Worm (Caenorhabditis elegans): ENCODE results near the gene T06D4.2.

Gene T06D4.2

DNA sequence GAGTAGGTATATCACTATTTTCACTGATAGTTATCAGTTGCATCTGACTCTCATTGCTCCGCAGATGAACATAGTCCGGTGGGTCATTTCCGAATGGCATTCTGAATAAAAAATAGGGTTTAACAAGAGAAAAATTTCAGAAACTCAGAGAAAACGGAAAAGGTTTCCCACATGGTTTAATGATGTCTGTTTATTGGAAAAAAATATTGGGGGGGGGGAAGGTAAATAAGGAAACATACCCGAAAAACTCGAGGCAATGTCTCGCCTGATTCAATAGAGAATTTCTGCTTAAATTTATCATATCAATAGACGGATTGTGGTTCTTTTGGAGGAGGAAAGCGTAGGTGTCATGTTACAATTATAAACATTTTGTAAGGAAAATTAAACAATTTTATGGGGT, 39.7 kb upstream of the T06D4.2 start, which contains the start of gene nep-11:
TSS of gene nep-11 (minus strand) at position 101 of the 400 bp plus-strand sequence.
- TF ChIP-seq unc-86 (tag; optimal IDR thresholded peaks at IDR 0.05) (no peak), ama-1 (optimal IDR thresholded peaks at IDR 0.05) (no peak), nfya-1 (tag; optimal IDR thresholded peaks at IDR 0.05) (no peak), Y22D7AL.16 (tag; optimal IDR thresholded peaks at IDR 0.05) (no peak), fax-1 (tag; optimal IDR thresholded peaks at IDR 0.05) (no peak), elt-4 (tag; optimal IDR thresholded peaks at IDR 0.05) (no peak)

DNA sequence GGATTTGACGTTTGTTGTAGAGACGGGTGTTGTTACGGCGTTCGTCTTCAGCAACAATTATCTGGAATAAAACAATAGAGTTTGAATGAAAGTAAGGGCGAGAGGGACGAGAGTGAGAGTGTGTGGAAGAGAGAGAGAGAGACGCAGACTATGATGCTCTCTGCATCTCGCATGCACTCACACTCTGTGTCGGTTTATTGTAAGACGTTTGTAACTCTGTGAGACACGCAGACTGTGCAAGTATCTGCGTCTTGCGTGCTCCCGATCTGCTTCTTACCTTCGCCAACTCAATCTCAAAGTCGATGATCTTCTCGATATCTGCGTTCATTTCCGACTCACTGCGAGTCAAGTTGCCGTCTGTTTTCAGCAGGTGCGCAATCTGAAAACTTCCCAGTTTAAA, 37.2 kb upstream of the T06D4.2 start:
- TF ChIP-seq ceh-18 (tag; optimal IDR thresholded peaks at IDR 0.05) (no peak), gmeb-2 (tag; optimal IDR thresholded peaks at IDR 0.05) (no peak), zip-5 (tag; optimal IDR thresholded peaks at IDR 0.05) (no peak), unc-55 (GFP tag; optimal IDR thresholded peaks at IDR 0.05) (no peak), nfya-1 (tag; optimal IDR thresholded peaks at IDR 0.05) (no peak), Y22D7AL.16 (tag; optimal IDR thresholded peaks at IDR 0.05) (no peak), K09A11.1 (tag; optimal IDR thresholded peaks at IDR 0.05; ENCODE audit: insufficient read depth) (no peak), pax-1 (tag; optimal IDR thresholded peaks at IDR 0.05) (no peak), ttx-3 (tag; optimal IDR thresholded peaks at IDR 0.05) (no peak), rnt-1 (tag; optimal IDR thresholded peaks at IDR 0.05) (no peak), C38D4.7 (GFP tag; optimal IDR thresholded peaks at IDR 0.05) (no peak), C08G9.2 (tag; optimal IDR thresholded peaks at IDR 0.05) (no peak), pha-2 (tag; optimal IDR thresholded peaks at IDR 0.05) (no peak), fkh-6 (tag; optimal IDR thresholded peaks at IDR 0.05) (no peak), ref-2 (tag; optimal IDR thresholded peaks at IDR 0.05) (no peak), tbx-7 (tag; optimal IDR thresholded peaks at IDR 0.05) (no peak), syd-9 (tag; optimal IDR thresholded peaks at IDR 0.05) (no peak)

DNA sequence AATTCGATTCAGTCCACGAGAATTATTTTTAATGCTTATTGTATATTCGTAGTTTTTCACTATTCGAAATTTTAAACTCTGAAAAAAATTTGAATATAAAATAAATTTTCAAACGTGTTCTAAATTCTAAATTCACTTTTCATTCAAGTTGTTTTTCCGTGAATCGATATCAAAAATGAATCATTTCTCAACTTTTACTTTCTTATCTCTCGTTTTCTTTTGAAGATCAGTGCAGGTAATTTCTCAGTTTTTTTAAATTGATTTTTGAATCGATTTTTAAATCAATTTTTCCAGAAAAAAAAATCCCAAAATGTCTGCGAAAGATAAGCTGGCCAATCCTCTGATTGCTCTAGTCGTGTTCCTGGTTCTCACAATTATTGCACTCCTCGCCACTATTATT, 30.8 kb upstream of the T06D4.2 start, which contains the start of gene nep-6:
TSS of gene nep-6 (plus strand) at position 301 of the 400 bp plus-strand sequence.
- no peak for TF ChIP-seq ceh-24 (tag; optimal IDR thresholded peaks at IDR 0.05)
- no peak for TF ChIP-seq pros-1 (tag; optimal IDR thresholded peaks at IDR 0.05)
- no peak for TF ChIP-seq lin-11 (tag; optimal IDR thresholded peaks at IDR 0.05)
- TF ChIP-seq ceh-22 (tag; optimal IDR thresholded peaks at IDR 0.05): no peak
- TF ChIP-seq Y22D7AL.16 (tag; optimal IDR thresholded peaks at IDR 0.05): no peak
- TF ChIP-seq ceh-34 (tag; optimal IDR thresholded peaks at IDR 0.05): no peak
- no peak for TF ChIP-seq tbx-7 (tag; optimal IDR thresholded peaks at IDR 0.05)
- no peak for TF ChIP-seq nfya-1 (tag; optimal IDR thresholded peaks at IDR 0.05)
- TF ChIP-seq syd-9 (tag; optimal IDR thresholded peaks at IDR 0.05): no peak
- TF ChIP-seq sox-4 (tag; optimal IDR thresholded peaks at IDR 0.05): no peak
- no peak for TF ChIP-seq hlh-15 (tag; optimal IDR thresholded peaks at IDR 0.05)
- TF ChIP-seq ref-2 (tag; optimal IDR thresholded peaks at IDR 0.05): no peak

DNA sequence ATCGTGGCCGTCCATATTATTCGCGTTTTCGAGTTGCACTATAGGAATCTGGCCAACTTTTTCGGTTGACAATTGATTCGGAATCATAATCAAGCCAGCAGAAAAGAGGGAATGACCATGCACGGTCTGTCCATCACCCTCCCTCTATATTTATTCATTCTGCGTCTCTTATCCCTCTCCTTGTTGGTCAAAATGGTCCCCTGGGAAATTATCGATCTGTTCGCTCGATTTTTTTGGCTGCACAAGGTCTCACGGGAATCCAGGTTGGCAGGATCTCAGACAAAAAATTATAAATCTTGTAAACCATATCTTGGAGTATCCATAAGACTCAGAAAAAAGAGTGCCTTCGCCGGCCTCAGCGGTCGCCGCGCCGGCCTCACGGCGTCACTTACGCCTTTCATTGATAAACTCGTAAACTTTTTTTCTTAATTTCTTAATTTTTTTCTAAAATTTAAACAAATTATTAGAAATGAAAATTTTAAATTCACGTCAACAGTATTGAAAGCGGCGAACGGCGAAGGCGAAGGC, 28.7 kb upstream of the T06D4.2 start, which contains the start of the genes F18A12.7 and F18A12.2:
TSS of gene F18A12.7 (minus strand) at position 101 of the 528 bp plus-strand sequence.
TSS of gene F18A12.2 (plus strand) at position 478 of the 528 bp plus-strand sequence.
- no peak for TF ChIP-seq pros-1 (tag; optimal IDR thresholded peaks at IDR 0.05)
- no peak for TF ChIP-seq ceh-19 (GFP tag; optimal IDR thresholded peaks at IDR 0.05)
- no peak for TF ChIP-seq tbx-2 (tag; optimal IDR thresholded peaks at IDR 0.05)
- TF ChIP-seq ets-4 (tag; optimal IDR thresholded peaks at IDR 0.05): no peak
- TF ChIP-seq che-1 (tag; optimal IDR thresholded peaks at IDR 0.05): no peak
- no peak for TF ChIP-seq rnt-1 (tag; optimal IDR thresholded peaks at IDR 0.05)
- no peak for TF ChIP-seq pax-1 (tag; optimal IDR thresholded peaks at IDR 0.05)
- TF ChIP-seq hlh-30 (tag; optimal IDR thresholded peaks at IDR 0.05; ENCODE audit: insufficient read depth): no peak
- no peak for TF ChIP-seq Y22D7AL.16 (tag; optimal IDR thresholded peaks at IDR 0.05)
- TF ChIP-seq F13H6.1 (tag; optimal IDR thresholded peaks at IDR 0.05): no peak
- no peak for TF ChIP-seq zip-5 (tag; optimal IDR thresholded peaks at IDR 0.05)
- no peak for TF ChIP-seq K09A11.1 (tag; optimal IDR thresholded peaks at IDR 0.05; ENCODE audit: insufficient read depth)
- TF ChIP-seq lin-11 (tag; optimal IDR thresholded peaks at IDR 0.05): no peak
- no peak for TF ChIP-seq unc-3 (GFP tag; conservative IDR thresholded peaks at IDR 0.05)
- no peak for TF ChIP-seq unc-3 (tag; optimal IDR thresholded peaks at IDR 0.05)
- no peak for TF ChIP-seq pha-4 (tag; optimal IDR thresholded peaks at IDR 0.05)
- TF ChIP-seq ceh-34 (tag; optimal IDR thresholded peaks at IDR 0.05): no peak
- TF ChIP-seq nfya-1 (tag; optimal IDR thresholded peaks at IDR 0.05): no peak
- no peak for TF ChIP-seq sox-4 (tag; optimal IDR thresholded peaks at IDR 0.05)
- no peak for TF ChIP-seq K02D7.2 (tag; optimal IDR thresholded peaks at IDR 0.05)
- TF ChIP-seq ceh-9 (tag; optimal IDR thresholded peaks at IDR 0.05): no peak
